Fruit fly (Drosophila melanogaster) whole organism, pupa: Measurements from ENCODE around the gene Vps26.

ENCODE experiments used
- CG12605 ChIP-seq: fragments of 200-800 bp; sonication (Bioruptor generic); IDR thresholded peaks from 2 replicates; pipeline ENCODE4 v1.3.6; 2022; ENCODE audit warnings: missing biosample characterization, missing genetic modification characterization
- CG14655 ChIP-seq: fragments of 200-800 bp; sonication (Bioruptor generic); optimal IDR thresholded peaks from 3 replicates; lab custom pipeline; 2017; ENCODE audit warnings: mild to moderate bottlenecking, missing biosample characterization, missing genetic modification reagents, missing genetic modification characterization
- CG15710 ChIP-seq: fragments of 200-800 bp; sonication (Bioruptor generic); optimal IDR thresholded peaks from 2 replicates; lab custom pipeline; 2018; ENCODE audit warnings: missing biosample characterization, mild to moderate bottlenecking, missing genetic modification characterization, moderate library complexity
- CG8159 ChIP-seq: fragments of 200-800 bp; sonication (Bioruptor generic); optimal IDR thresholded peaks from 3 replicates; lab custom pipeline; 2018; ENCODE audit warnings: missing biosample characterization, mild to moderate bottlenecking, missing genetic modification characterization, moderate library complexity
- CG9948 ChIP-seq: fragments of 200-800 bp; sonication (Bioruptor generic); optimal IDR thresholded peaks from 2 replicates; lab custom pipeline; 2018; ENCODE audit warnings: missing biosample characterization, mild to moderate bottlenecking, missing genetic modification characterization, moderate library complexity
- D1 ChIP-seq: fragments of 200-800 bp; sonication (Bioruptor generic); optimal IDR thresholded peaks from 2 replicates; lab custom pipeline; 2018; ENCODE audit warnings: missing biosample characterization, mild to moderate bottlenecking, missing genetic modification characterization, moderate library complexity
- EcR ChIP-seq: fragments of 200-800 bp; sonication (Bioruptor generic); optimal IDR thresholded peaks from 3 replicates; lab custom pipeline; 2019; ENCODE audit warnings: missing biosample characterization, missing genetic modification characterization, mild to moderate bottlenecking, moderate library complexity, missing genetic modification reagents
- rn ChIP-seq: fragments of 200-800 bp; sonication (Bioruptor generic); IDR thresholded peaks from 2 replicates; pipeline ENCODE4 v1.3.6; 2022; ENCODE audit warnings: missing biosample characterization, missing genetic modification characterization

DNA sequence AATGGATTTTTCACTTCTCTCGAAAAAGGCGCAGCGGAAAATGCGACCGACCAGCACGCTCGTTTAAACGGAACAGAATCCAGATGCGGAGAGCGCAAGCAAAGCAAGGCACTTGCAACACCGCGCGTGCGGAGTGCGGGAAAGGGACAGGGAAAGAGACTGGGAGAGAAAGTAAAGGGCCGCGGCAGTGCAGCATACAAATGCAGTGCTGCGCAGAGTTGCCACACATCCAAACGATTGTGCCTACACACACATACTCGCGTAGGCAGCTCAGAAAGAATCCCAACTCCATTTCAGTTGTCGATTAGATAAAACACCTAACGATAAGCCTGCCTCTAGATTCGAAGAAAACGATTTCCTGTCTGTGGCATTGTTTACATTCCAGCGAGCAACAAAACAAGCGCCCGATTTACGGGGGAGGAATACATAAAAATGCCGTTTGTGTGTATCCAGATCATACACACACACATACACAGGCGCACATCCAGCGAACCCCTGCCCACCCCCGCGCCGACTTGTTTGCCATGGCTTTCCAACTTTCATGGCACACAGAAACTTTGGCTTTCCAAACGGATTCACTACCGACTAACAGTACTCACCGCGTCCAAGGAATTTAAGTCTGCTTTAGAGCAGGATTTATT lies 25.9 kb downstream of the Vps26 start:
- TF ChIP-seq rn (GFP tag; lab: Robert Waterston, UW) (no peak), D1 (tag; lab: Kevin White, UChicago) (no peak), CG15710 (no peak), CG14655 (GFP tag; lab: Kevin White, UChicago) (no peak), EcR (GFP tag; lab: Kevin White, UChicago) (no peak), CG9948 (tag; lab: Kevin White, UChicago) (no peak), CG8159 (tag; lab: Kevin White, UChicago) (no peak), CG12605 (GFP tag; lab: Robert Waterston, UW) (no peak)
